Fruit fly (Drosophila melanogaster) whole organism, embryonic: ENCODE measurements around the gene CG14881.

Experiments
- Abd-B ChIP-seq: fragments of 200-800 bp; sonication (Bioruptor generic); optimal IDR thresholded peaks from 2 replicates; lab custom pipeline; 2018; ENCODE audit warnings: missing biosample characterization, mild to moderate bottlenecking, missing genetic modification characterization, moderate library complexity
- Antp ChIP-seq: fragments of 200-800 bp; sonication (Bioruptor generic); optimal IDR thresholded peaks from 3 replicates; lab custom pipeline; 2016; ENCODE audit warnings: missing biosample characterization, missing genetic modification characterization
- Bgb ChIP-seq: fragments of 200-800 bp; sonication (Bioruptor generic); IDR thresholded peaks from 2 replicates; pipeline ENCODE4 v1.3.6; 2022; ENCODE audit warnings: missing biosample characterization, missing genetic modification characterization; ENCODE audit not compliant: partially characterized antibody
- CG10366 ChIP-seq: fragments of 200-800 bp; sonication (Bioruptor generic); IDR thresholded peaks from 2 replicates; pipeline ENCODE4 v1.3.6; 2022; ENCODE audit warnings: missing biosample characterization, missing genetic modification characterization
- CG10979 ChIP-seq: fragments of 200-800 bp; sonication (Bioruptor generic); optimal IDR thresholded peaks from 2 replicates; lab custom pipeline; 2018; ENCODE audit warnings: missing biosample characterization, mild to moderate bottlenecking, missing genetic modification characterization, moderate library complexity
- CG11456 ChIP-seq: fragments of 200-800 bp; sonication (Bioruptor generic); IDR thresholded peaks from 3 replicates; pipeline ENCODE4 v1.3.6; 2022; ENCODE audit warnings: missing biosample characterization, missing genetic modification characterization
- CG12236 ChIP-seq: fragments of 200-800 bp; sonication (Bioruptor generic); optimal IDR thresholded peaks from 2 replicates; lab custom pipeline; 2016; ENCODE audit warnings: missing biosample characterization, missing genetic modification characterization
- CG14014 ChIP-seq: fragments of 200-800 bp; sonication (Bioruptor generic); IDR thresholded peaks from 2 replicates; pipeline ENCODE4 v1.3.6; 2022; ENCODE audit warnings: missing biosample characterization, missing genetic modification characterization
- CG16863 ChIP-seq: fragments of 200-800 bp; sonication (Bioruptor generic); optimal IDR thresholded peaks from 3 replicates; lab custom pipeline; 2016; ENCODE audit warnings: missing biosample characterization, missing genetic modification characterization
- CG17612 ChIP-seq: fragments of 200-800 bp; sonication (Bioruptor generic); IDR thresholded peaks from 2 replicates; pipeline ENCODE4 v1.3.6; 2022; ENCODE audit warnings: missing biosample characterization, missing genetic modification characterization
- CG2678 ChIP-seq: fragments of 200-800 bp; sonication (Bioruptor generic); optimal IDR thresholded peaks from 3 replicates; lab custom pipeline; 2019; ENCODE audit warnings: missing biosample characterization, mild to moderate bottlenecking, missing genetic modification characterization, moderate library complexity
- CG31224 ChIP-seq: fragments of 200-800 bp; sonication (Bioruptor generic); IDR thresholded peaks from 2 replicates; pipeline ENCODE4 v1.3.6; 2022; ENCODE audit warnings: missing biosample characterization, missing genetic modification characterization
- CG3407 ChIP-seq: fragments of 200-800 bp; sonication (Bioruptor generic); optimal IDR thresholded peaks from 2 replicates; lab custom pipeline; 2018; ENCODE audit warnings: missing biosample characterization, mild to moderate bottlenecking, missing genetic modification characterization
- CG34376 ChIP-seq: fragments of 200-800 bp; sonication (Bioruptor generic); optimal IDR thresholded peaks from 2 replicates; lab custom pipeline; 2018; ENCODE audit warnings: missing biosample characterization, mild to moderate bottlenecking, missing genetic modification characterization
- CG42726 ChIP-seq: fragments of 200-800 bp; sonication (Bioruptor generic); IDR thresholded peaks from 2 replicates; pipeline ENCODE4 v1.3.6; 2022; ENCODE audit warnings: missing biosample characterization, missing genetic modification characterization; ENCODE audit not compliant: partially characterized antibody
- CG5245 ChIP-seq: fragments of 200-800 bp; sonication (Bioruptor generic); optimal IDR thresholded peaks from 3 replicates; lab custom pipeline; 2016; ENCODE audit warnings: missing biosample characterization, missing genetic modification characterization
- CG8478 ChIP-seq: fragments of >200 bp; optimal IDR thresholded peaks from 2 replicates; lab custom pipeline; 2018
- Camta ChIP-seq: fragments of 200-800 bp; sonication (Bioruptor generic); optimal IDR thresholded peaks from 2 replicates; lab custom pipeline; 2016; ENCODE audit warnings: missing biosample characterization, missing genetic modification characterization
- CkIIα-i1 ChIP-seq: fragments of 200-800 bp; sonication (Bioruptor generic); IDR thresholded peaks from 2 replicates; pipeline ENCODE4 v1.3.6; 2022; ENCODE audit warnings: missing biosample characterization, missing genetic modification characterization
- Fer1 ChIP-seq: fragments of 200-800 bp; sonication (Bioruptor generic); optimal IDR thresholded peaks from 2 replicates; lab custom pipeline; 2017; ENCODE audit warnings: missing biosample characterization, mild to moderate bottlenecking, missing genetic modification characterization
- Fer2 ChIP-seq: fragments of 200-800 bp; sonication (Bioruptor generic); optimal IDR thresholded peaks from 2 replicates; lab custom pipeline; 2018; ENCODE audit warnings: missing biosample characterization, mild to moderate bottlenecking, missing genetic modification characterization, moderate library complexity
- GATAe ChIP-seq: fragments of 200-800 bp; sonication (Bioruptor generic); conservative IDR thresholded peaks from 2 replicates; pipeline ENCODE4 v1.3.6; 2022; ENCODE audit warnings: missing biosample characterization, missing genetic modification characterization
- H15 ChIP-seq: fragments of 200-800 bp; sonication (Bioruptor generic); IDR thresholded peaks from 3 replicates; pipeline ENCODE4 v1.3.6; 2022; ENCODE audit warnings: missing biosample characterization, missing genetic modification characterization
- H2.0 ChIP-seq: fragments of 200-800 bp; sonication (Bioruptor generic); IDR thresholded peaks from 2 replicates; pipeline ENCODE4 v1.3.6; 2022; ENCODE audit warnings: missing biosample characterization, missing genetic modification characterization
- HmgZ ChIP-seq: fragments of 200-800 bp; sonication (Bioruptor generic); optimal IDR thresholded peaks from 2 replicates; lab custom pipeline; 2018; ENCODE audit warnings: missing biosample characterization, mild to moderate bottlenecking, missing genetic modification characterization
- MBD-R2 ChIP-seq: fragments of 200-800 bp; sonication (Bioruptor generic); IDR thresholded peaks from 2 replicates; pipeline ENCODE4 v1.3.6; 2022; ENCODE audit warnings: missing biosample characterization, missing genetic modification characterization
- Myb ChIP-seq: fragments of 200-800 bp; sonication (Bioruptor generic); optimal IDR thresholded peaks from 2 replicates; lab custom pipeline; 2016; ENCODE audit warnings: missing biosample characterization, missing genetic modification characterization
- NFAT ChIP-seq: fragments of 200-800 bp; sonication (Bioruptor generic); IDR thresholded peaks from 2 replicates; pipeline ENCODE4 v1.3.6; 2022; ENCODE audit warnings: missing biosample characterization, missing genetic modification characterization
- NfI ChIP-seq: fragments of 200-800 bp; sonication (Bioruptor generic); optimal IDR thresholded peaks from 3 replicates; lab custom pipeline; 2018; ENCODE audit warnings: missing biosample characterization, mild to moderate bottlenecking, missing genetic modification characterization, moderate library complexity
- Opbp ChIP-seq: fragments of 200-800 bp; sonication (Bioruptor generic); IDR thresholded peaks from 3 replicates; pipeline ENCODE4 v1.3.6; 2022; ENCODE audit warnings: missing biosample characterization, missing genetic modification characterization; ENCODE audit not compliant: partially characterized antibody
- Sry-β ChIP-seq: fragments of 200-800 bp; sonication (Bioruptor generic); optimal IDR thresholded peaks from 2 replicates; lab custom pipeline; 2018; ENCODE audit warnings: missing biosample characterization, mild to moderate bottlenecking, missing genetic modification characterization, moderate library complexity
- Sry-δ ChIP-seq: fragments of 200-800 bp; sonication (Bioruptor generic); optimal IDR thresholded peaks from 2 replicates; lab custom pipeline; 2016; ENCODE audit warnings: missing biosample characterization, missing genetic modification characterization
- Stat92E ChIP-seq, 3 experiments: fragments of >200 bp in 2 of 3; fragments of 200-800 bp in 1 of 3; sonication (Bioruptor generic) in 1 of 3; optimal IDR thresholded peaks; 2 replicates each; lab custom pipeline; 2017 to 2019; ENCODE audit warnings: missing biosample characterization in 3 of 3, missing genetic modification characterization in 3 of 3, mild to moderate bottlenecking in 1 of 3, moderate library complexity in 1 of 3
- Tbp ChIP-seq: fragments of >200 bp; optimal IDR thresholded peaks from 2 replicates; lab custom pipeline; 2018; ENCODE audit warnings: missing biosample characterization, missing genetic modification characterization
- Vsx1 ChIP-seq: fragments of 200-800 bp; sonication (Bioruptor generic); optimal IDR thresholded peaks from 2 replicates; lab custom pipeline; 2017; ENCODE audit warnings: missing biosample characterization, mild to moderate bottlenecking, missing genetic modification characterization, missing genetic modification reagents
- ara ChIP-seq: fragments of 200-800 bp; sonication (Bioruptor generic); IDR thresholded peaks from 2 replicates; pipeline ENCODE4 v1.3.6; 2022; ENCODE audit warnings: missing biosample characterization, missing genetic modification characterization
- ase ChIP-seq: fragments of 200-800 bp; sonication (Bioruptor generic); IDR thresholded peaks from 3 replicates; pipeline ENCODE4 v1.3.6; 2022; ENCODE audit warnings: missing biosample characterization, missing genetic modification characterization
- ash1 ChIP-seq: fragments of 200-800 bp; sonication (Bioruptor generic); optimal IDR thresholded peaks from 2 replicates; lab custom pipeline; 2018; ENCODE audit warnings: missing biosample characterization, mild to moderate bottlenecking, missing genetic modification characterization
- croc ChIP-seq: fragments of 200-800 bp; sonication (Bioruptor generic); conservative IDR thresholded peaks from 3 replicates; pipeline ENCODE4 v1.3.6; 2022; ENCODE audit warnings: missing biosample characterization, missing genetic modification characterization
- da ChIP-seq: fragments of 200-800 bp; sonication (Bioruptor generic); optimal IDR thresholded peaks from 2 replicates; lab custom pipeline; 2016; ENCODE audit warnings: missing biosample characterization, missing genetic modification characterization
- dan ChIP-seq: fragments of 200-800 bp; sonication (Bioruptor generic); IDR thresholded peaks from 2 replicates; pipeline ENCODE4 v1.3.6; 2022; ENCODE audit warnings: missing biosample characterization, missing genetic modification characterization
- dpn ChIP-seq, 2 experiments: fragments of 200-800 bp; sonication (Bioruptor generic); optimal IDR thresholded peaks; 3 replicates each; lab custom pipeline; 2016; ENCODE audit warnings: missing biosample characterization in 2 of 2, missing genetic modification characterization in 2 of 2
- jigr1 ChIP-seq: fragments of 200-800 bp; sonication (Bioruptor generic); IDR thresholded peaks from 3 replicates; pipeline ENCODE4 v1.3.6; 2022; ENCODE audit warnings: missing biosample characterization, missing genetic modification characterization
- klu ChIP-seq: fragments of 200-800 bp; sonication (Bioruptor generic); IDR thresholded peaks from 2 replicates; pipeline ENCODE4 v1.3.6; 2022; ENCODE audit warnings: missing biosample characterization, missing genetic modification characterization
- lmd ChIP-seq: fragments of 200-800 bp; sonication (Bioruptor generic); IDR thresholded peaks from 2 replicates; pipeline ENCODE4 v1.3.6; 2022; ENCODE audit warnings: missing biosample characterization, missing genetic modification characterization
- nerfin-1 ChIP-seq: fragments of 200-800 bp; sonication (Bioruptor generic); optimal IDR thresholded peaks from 3 replicates; lab custom pipeline; 2019; ENCODE audit warnings: missing biosample characterization, mild to moderate bottlenecking, missing genetic modification characterization, moderate library complexity
- nmo ChIP-seq: fragments of 200-800 bp; sonication (Bioruptor generic); optimal IDR thresholded peaks from 2 replicates; lab custom pipeline; 2018; ENCODE audit warnings: missing biosample characterization, mild to moderate bottlenecking, missing genetic modification characterization, moderate library complexity
- onecut ChIP-seq: fragments of 200-800 bp; sonication (Bioruptor generic); IDR thresholded peaks from 2 replicates; pipeline ENCODE4 v1.3.6; 2022; ENCODE audit warnings: missing biosample characterization, missing genetic modification characterization
- pum ChIP-seq: fragments of 200-800 bp; sonication (Bioruptor generic); optimal IDR thresholded peaks from 2 replicates; lab custom pipeline; 2016; ENCODE audit warnings: missing biosample characterization, missing genetic modification characterization
- ranshi ChIP-seq: fragments of 200-800 bp; sonication (Bioruptor generic); IDR thresholded peaks from 2 replicates; pipeline ENCODE4 v1.3.6; 2022; ENCODE audit warnings: missing biosample characterization, missing genetic modification characterization
- schlank ChIP-seq: fragments of 200-800 bp; sonication (Bioruptor generic); optimal IDR thresholded peaks from 2 replicates; lab custom pipeline; 2018; ENCODE audit warnings: missing biosample characterization, mild to moderate bottlenecking, missing genetic modification characterization
- sd ChIP-seq: fragments of 200-800 bp; sonication (Bioruptor generic); optimal IDR thresholded peaks from 3 replicates; lab custom pipeline; 2018; ENCODE audit warnings: missing biosample characterization, mild to moderate bottlenecking, missing genetic modification characterization, moderate library complexity

Gene CG14881

DNA sequence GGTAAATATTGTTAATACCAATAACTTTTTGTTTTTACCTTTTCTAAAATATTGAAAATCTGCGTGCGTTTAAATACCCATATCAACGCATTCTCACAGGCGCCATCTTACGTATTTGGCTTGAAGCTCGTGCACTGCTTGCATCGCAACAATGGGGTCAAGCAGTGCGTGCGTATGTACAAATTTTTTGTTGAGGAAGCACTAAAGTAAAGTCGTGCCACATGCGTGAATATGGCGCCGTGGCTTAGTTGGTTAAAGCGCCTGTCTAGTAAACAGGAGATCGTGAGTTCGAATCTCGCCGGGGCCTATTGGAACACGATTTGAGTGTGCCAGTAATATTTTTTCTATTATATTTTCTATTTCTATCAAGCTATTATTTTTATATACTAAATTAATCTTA is 3.0 kb upstream of the CG14881 start (continued):
- TF ChIP-seq klu (GFP tag; lab: Robert Waterston, UW) (no peak), ash1 (GFP tag; lab: Kevin White, UChicago) (peak; percentile 10), H15 (no peak), CG17612 (no peak; the same call in 1 of the 2 replicates), CG10979 (tag; lab: Kevin White, UChicago) (peak; percentile 40), H2.0 (peak; percentile 43; the same call in 1 of the 2 replicates), CG12236 (GFP tag; lab: Kevin White, UChicago) (peak; percentile 1), NFAT (GFP tag; lab: Robert Waterston, UW) (peak; percentile 82), Abd-B (GFP tag; lab: Kevin White, UChicago) (peak; percentile 16), CG8478 (lab: Kevin White, UChicago) (no peak), schlank (tag; lab: Kevin White, UChicago) (no peak), CG10366 (GFP tag; lab: Robert Waterston, UW) (0 out of 2 replicates have a peak, but pooled peaks have one; percentile 20), Fer1 (GFP tag; lab: Kevin White, UChicago) (no peak), onecut (GFP tag; lab: Robert Waterston, UW) (peak; percentile 37; the same call in 1 of the 2 replicates), Sry-β (GFP tag; lab: Kevin White, UChicago) (no peak), CG3407 (GFP tag; lab: Kevin White, UChicago) (peak; percentile 1), Antp (GFP tag; lab: Kevin White, UChicago) (peak; percentile 50), Myb (GFP tag; lab: Kevin White, UChicago) (peak; percentile 49), dpn (GFP tag; optimal IDR thresholded peaks at IDR 0.05; lab: Kevin White, UChicago) (peak; percentile 47 to 57), GATAe (no peak), CG5245 (peak; percentile 33), ranshi (GFP tag; lab: Robert Waterston, UW) (no peak; the same call in 1 of the 2 replicates), Bgb (GFP tag; lab: Robert Waterston, UW) (peak; percentile 80), Tbp (GFP tag; lab: Kevin White, UChicago) (no peak), Opbp (GFP tag; lab: Robert Waterston, UW) (peak; percentile 83), ase (GFP tag; lab: Robert Waterston, UW) (no peak), nmo (peak; percentile 40), nerfin-1 (peak; percentile 28), CkIIα-i1 (GFP tag; lab: Robert Waterston, UW) (no peak), Stat92E (GFP tag; optimal IDR thresholded peaks at IDR 0.05; lab: Kevin White, UChicago) (peak in 1 of 3 experiments; percentile 89), croc (GFP tag; lab: Robert Waterston, UW) (no peak), CG34376 (GFP tag; lab: Kevin White, UChicago) (no peak), Vsx1 (no peak), pum (GFP tag; lab: Kevin White, UChicago) (peak; percentile 10), CG16863 (no peak), Sry-δ (GFP tag; lab: Kevin White, UChicago) (peak; percentile 18), CG11456 (peak; percentile 87), dan (GFP tag; lab: Robert Waterston, UW) (no peak), lmd (GFP tag; lab: Robert Waterston, UW) (no peak), da (GFP tag; lab: Kevin White, UChicago) (no peak), sd (tag; lab: Kevin White, UChicago) (peak; percentile 70), CG14014 (GFP tag; lab: Robert Waterston, UW) (no peak), NfI (GFP tag; lab: Kevin White, UChicago) (peak; percentile 50), CG2678 (tag; lab: Kevin White, UChicago) (no peak), Fer2 (tag; lab: Kevin White, UChicago) (no peak), CG42726 (GFP tag; lab: Robert Waterston, UW) (peak; percentile 93), jigr1 (GFP tag; lab: Robert Waterston, UW) (no peak), Camta (GFP tag; lab: Kevin White, UChicago) (peak; percentile 9), CG31224 (no peak), MBD-R2 (GFP tag; lab: Robert Waterston, UW) (peak; percentile 38; the same call in 1 of the 2 replicates), HmgZ (peak; percentile 84), ara (no peak)
